Worm (Caenorhabditis elegans): ENCODE results near the gene srj-7.

DNA sequence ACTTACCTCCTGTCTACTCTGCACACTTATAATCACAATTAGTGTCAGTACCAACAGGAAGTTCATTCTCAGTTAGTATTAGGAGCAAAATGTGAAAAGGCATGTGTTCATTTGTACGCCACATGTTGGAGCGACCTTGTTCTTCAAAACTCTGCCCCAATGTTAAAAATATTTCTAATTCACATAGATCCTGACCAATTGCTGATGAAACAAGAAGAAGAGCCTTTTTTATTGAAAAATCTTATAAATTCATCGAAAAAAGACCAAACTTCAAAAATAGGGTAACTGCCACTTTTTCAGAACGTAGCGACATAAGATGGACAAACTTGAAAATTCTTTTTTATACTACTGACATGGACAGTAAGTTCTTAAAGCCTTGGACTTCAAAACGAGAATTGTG lies 21.4 kb downstream of the srj-7 start, which contains the start of gene T28A11.17:
- TF ChIP-seq nhr-90 (tag; optimal IDR thresholded peaks at IDR 0.05) (no peak), dpl-1 (GFP tag; optimal IDR thresholded peaks at IDR 0.05) (no peak), ceh-27 (GFP tag; optimal IDR thresholded peaks at IDR 0.05) (no peak), C17E4.6 (GFP tag; IDR thresholded peaks at IDR 0.05) (no peak)

Measured in whole organism, young adult.